Worm (Caenorhabditis elegans) whole organism, L1 larva: ENCODE measurements around the gene nhr-39.

Source experiments
- irx-1 ChIP-seq: sonication (generic microtip); optimal IDR thresholded peaks from 2 replicates; lab custom pipeline; 2016; ENCODE audit warnings: missing genetic modification characterization, missing compliant biosample characterization
- lsy-2 ChIP-seq, 2 experiments: fragments of 150-350 bp; optimal IDR thresholded peaks; 2 replicates each; lab custom pipeline; 2014; ENCODE audit warnings: missing biosample characterization in 2 of 2, missing genetic modification characterization in 2 of 2
- nhr-28 ChIP-seq: fragments of 150-350 bp; optimal IDR thresholded peaks from 2 replicates; lab custom pipeline; 2014; ENCODE audit warnings: missing biosample characterization, missing genetic modification characterization

- TF ChIP-seq irx-1 (tag; lab: Kevin White, UChicago) (no peak), nhr-28 (tag; lab: Kevin White, UChicago) (no peak), lsy-2 (tag; optimal IDR thresholded peaks at IDR 0.05; lab: Kevin White, UChicago) (no peak)
Observed at ce11 chrV:9270442-9270841, 32.7 kb upstream of the nhr-39 start.
